Worm (Caenorhabditis elegans): ENCODE results near the gene C16D9.6.

DNA sequence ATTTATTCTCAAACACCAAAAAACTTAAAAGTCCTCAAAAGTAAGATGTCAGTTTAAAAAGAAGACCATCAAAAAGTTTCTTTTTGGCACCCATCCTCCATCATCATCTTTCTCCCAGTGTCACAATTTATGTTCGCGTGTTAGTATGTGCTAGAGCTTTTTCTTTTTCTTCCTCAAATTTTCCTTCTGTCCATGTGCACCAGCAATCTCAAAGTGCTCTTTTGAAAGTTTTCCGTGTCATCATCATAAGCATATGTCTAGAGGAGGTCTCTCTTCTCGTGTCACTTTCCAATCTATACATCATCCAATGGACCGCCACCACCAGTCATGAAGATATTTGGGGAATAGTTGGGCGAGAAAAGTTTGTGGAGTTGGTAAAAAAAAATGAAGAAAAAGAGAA is 967 bp upstream of the C16D9.6 start:
- TF ChIP-seq ceh-18 (tag; optimal IDR thresholded peaks at IDR 0.05) (no peak), K02D7.2 (tag; optimal IDR thresholded peaks at IDR 0.05) (no peak), syd-9 (tag; optimal IDR thresholded peaks at IDR 0.05) (no peak), pqm-1 (tag; optimal IDR thresholded peaks at IDR 0.05) (no peak), sdc-2 (tag; optimal IDR thresholded peaks at IDR 0.05) (no peak), ets-4 (tag; optimal IDR thresholded peaks at IDR 0.05) (no peak), ttx-3 (tag; optimal IDR thresholded peaks at IDR 0.05) (no peak), hlh-8 (tag; optimal IDR thresholded peaks at IDR 0.05) (no peak), pha-4 (tag; optimal IDR thresholded peaks at IDR 0.05) (no peak), unc-86 (tag; optimal IDR thresholded peaks at IDR 0.05) (no peak), lim-6 (tag; optimal IDR thresholded peaks at IDR 0.05) (no peak)

Data from whole organism, late embryonic.